Worm (Caenorhabditis elegans) whole organism, L2 larva: ENCODE measurements around the gene rga-8.

Experiments used
- alr-1 ChIP-seq: fragments of 150-350 bp; optimal IDR thresholded peaks from 2 replicates; lab custom pipeline; 2014; ENCODE audit warnings: missing biosample characterization, missing genetic modification characterization
- ama-1 ChIP-seq: fragments of 150-350 bp; optimal IDR thresholded peaks from 2 replicates; lab custom pipeline; 2018; ENCODE audit warnings: inconsistent platforms
- dmd-4 ChIP-seq: sonication (generic microtip); optimal IDR thresholded peaks from 2 replicates; lab custom pipeline; 2017; ENCODE audit warnings: missing biosample characterization, missing genetic modification characterization
- lin-39 ChIP-seq: fragments of 150-350 bp; optimal IDR thresholded peaks from 2 replicates; lab custom pipeline; 2014; ENCODE audit warnings: missing biosample characterization, missing genetic modification reagents, missing genetic modification characterization
- nhr-237 ChIP-seq: fragments of 150-350 bp; optimal IDR thresholded peaks from 2 replicates; lab custom pipeline; 2014; ENCODE audit warnings: missing biosample characterization, missing genetic modification characterization
- sma-3 ChIP-seq: sonication (generic microtip); optimal IDR thresholded peaks from 2 replicates; lab custom pipeline; 2016; ENCODE audit warnings: missing genetic modification reagents, missing genetic modification characterization, missing compliant biosample characterization
- snpc-4 ChIP-seq: fragments of 150-350 bp; optimal IDR thresholded peaks from 2 replicates; lab custom pipeline; 2014; ENCODE audit warnings: missing biosample characterization, missing genetic modification characterization
- unc-62 ChIP-seq: fragments of 150-350 bp; optimal IDR thresholded peaks from 2 replicates; lab custom pipeline; 2014; ENCODE audit warnings: missing biosample characterization, missing genetic modification reagents, missing genetic modification characterization

DNA sequence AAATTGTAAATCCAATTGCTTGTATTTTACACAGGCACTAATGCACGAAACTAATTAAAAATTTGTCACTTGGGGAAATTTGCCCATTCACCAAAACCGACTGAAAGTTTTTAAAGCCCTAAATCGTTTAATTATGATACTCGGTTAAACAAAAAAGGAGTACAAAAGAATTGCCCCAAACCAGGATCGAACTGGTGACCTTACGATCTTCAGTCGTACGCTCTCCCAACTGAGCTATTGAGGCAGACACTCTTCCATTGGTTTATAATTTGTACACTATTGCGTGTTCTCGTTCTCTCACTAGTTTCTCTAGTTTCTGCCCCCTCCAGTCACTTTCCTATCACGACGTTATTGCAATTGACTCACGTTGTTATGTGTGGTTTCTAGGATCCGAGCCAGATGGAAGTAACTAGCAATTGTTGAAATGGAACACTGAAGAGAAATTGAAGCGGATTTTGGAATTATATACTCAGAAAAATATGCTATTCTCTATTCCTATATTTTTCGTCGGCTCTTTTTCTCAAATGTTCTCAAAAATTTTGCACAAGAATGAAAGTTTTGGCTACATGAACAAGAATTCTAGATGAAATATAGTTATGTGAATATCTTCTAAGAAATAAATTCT, 39.8 kb upstream of the rga-8 start:
- TF ChIP-seq snpc-4 (tag; lab: Kevin White, UChicago), result no peak
- TF ChIP-seq lin-39 (tag; lab: Kevin White, UChicago), result no peak
- no peak for TF ChIP-seq nhr-237 (tag; lab: Kevin White, UChicago)
- TF ChIP-seq ama-1 (lab: Kevin White, UChicago), result no peak
- TF ChIP-seq dmd-4 (tag; lab: Kevin White, UChicago), result no peak
- no peak for TF ChIP-seq unc-62 (GFP tag; lab: Kevin White, UChicago)
- TF ChIP-seq sma-3 (GFP tag; lab: Kevin White, UChicago), result no peak
- TF ChIP-seq alr-1, result no peak
